Fruit fly (Drosophila melanogaster): Measurements from ENCODE around the gene CG15812.
A peak's percentile ranks its signal among the peaks of the same experiment; 100 is the strongest.

CG15812 gene

dm6 chr3L:3159309-3160194 lies at the start of gene CG15812, which contains the start of gene ND-30:
TSS of gene CG15812 (plus strand) at chr3L:3159991.
TSS of gene ND-30 (minus strand) at chr3L:3159578.
- TF ChIP-seq CG7101 (tag; optimal IDR thresholded peaks at IDR 0.05) (peak; percentile 34), cnc (optimal IDR thresholded peaks at IDR 0.05) (no peak), Mnt (GFP tag; optimal IDR thresholded peaks at IDR 0.05) (no peak), ovo (GFP tag; optimal IDR thresholded peaks at IDR 0.05) (no peak), pad (GFP tag; optimal IDR thresholded peaks at IDR 0.05) (no peak), cic (GFP tag; optimal IDR thresholded peaks at IDR 0.05) (no peak), CG12768 (GFP tag; optimal IDR thresholded peaks at IDR 0.05) (no peak), CG14711 (tag; optimal IDR thresholded peaks at IDR 0.05) (peak; percentile 94), CG1620 (GFP tag; optimal IDR thresholded peaks at IDR 0.05) (peak; percentile 29), bab1 (GFP tag; optimal IDR thresholded peaks at IDR 0.05) (no peak), Clk (GFP tag; optimal IDR thresholded peaks at IDR 0.05) (no peak), tj (GFP tag; optimal IDR thresholded peaks at IDR 0.05) (peak; percentile 15), CG7045 (GFP tag; optimal IDR thresholded peaks at IDR 0.05) (no peak), toe (GFP tag; optimal IDR thresholded peaks at IDR 0.05) (no peak), Hr96 (GFP tag; optimal IDR thresholded peaks at IDR 0.05) (no peak), CG11617 (GFP tag; optimal IDR thresholded peaks at IDR 0.05) (peak; percentile 53), CG5204 (GFP tag; optimal IDR thresholded peaks at IDR 0.05) (no peak), kay (GFP tag; ENCODE audit: borderline replicate concordance) (no peak), Crg-1 (GFP tag; optimal IDR thresholded peaks at IDR 0.05) (peak; percentile 31), CG33017 (tag; optimal IDR thresholded peaks at IDR 0.05) (no peak)

- no peak for TF ChIP-seq CG12768 (GFP tag; optimal IDR thresholded peaks at IDR 0.05)
- TF ChIP-seq Crg-1 (GFP tag; optimal IDR thresholded peaks at IDR 0.05): no peak
- no peak for TF ChIP-seq Clk (GFP tag; optimal IDR thresholded peaks at IDR 0.05)
- TF ChIP-seq kay (GFP tag; ENCODE audit: borderline replicate concordance): no peak
- TF ChIP-seq CG7101 (tag; optimal IDR thresholded peaks at IDR 0.05): no peak
- no peak for TF ChIP-seq toe (GFP tag; optimal IDR thresholded peaks at IDR 0.05)
- no peak for TF ChIP-seq CG33017 (tag; optimal IDR thresholded peaks at IDR 0.05)
- TF ChIP-seq pad (GFP tag; optimal IDR thresholded peaks at IDR 0.05): no peak
- TF ChIP-seq CG5204 (GFP tag; optimal IDR thresholded peaks at IDR 0.05): no peak
- no peak for TF ChIP-seq cic (GFP tag; optimal IDR thresholded peaks at IDR 0.05)
- TF ChIP-seq ovo (GFP tag; optimal IDR thresholded peaks at IDR 0.05): no peak
- no peak for TF ChIP-seq CG7045 (GFP tag; optimal IDR thresholded peaks at IDR 0.05)
- no peak for TF ChIP-seq CG1620 (GFP tag; optimal IDR thresholded peaks at IDR 0.05)
- no peak for TF ChIP-seq CG11617 (GFP tag; optimal IDR thresholded peaks at IDR 0.05)
- no peak for TF ChIP-seq bab1 (GFP tag; optimal IDR thresholded peaks at IDR 0.05)
- no peak for TF ChIP-seq Hr96 (GFP tag; optimal IDR thresholded peaks at IDR 0.05)
- no peak for TF ChIP-seq Mnt (GFP tag; optimal IDR thresholded peaks at IDR 0.05)
- TF ChIP-seq CG14711 (tag; optimal IDR thresholded peaks at IDR 0.05): no peak
Observed at dm6 chr3L:3111127-3111526, 48.7 kb upstream of the CG15812 start, which contains the start of gene CG45066. TSS of gene CG45066 (minus strand) at chr3L:3111227.

dm6 chr3L:3114367-3114766 lies 45.4 kb upstream of the CG15812 start, which contains the start of gene CG45067:
TSS of gene CG45067 (minus strand) at chr3L:3114467.
- no peak for TF ChIP-seq Clk (GFP tag; optimal IDR thresholded peaks at IDR 0.05)
- no peak for TF ChIP-seq pad (GFP tag; optimal IDR thresholded peaks at IDR 0.05)
- TF ChIP-seq toe (GFP tag; optimal IDR thresholded peaks at IDR 0.05): no peak
- TF ChIP-seq tj (GFP tag; optimal IDR thresholded peaks at IDR 0.05): no peak
- TF ChIP-seq CG12768 (GFP tag; optimal IDR thresholded peaks at IDR 0.05): no peak
- no peak for TF ChIP-seq CG14711 (tag; optimal IDR thresholded peaks at IDR 0.05)

dm6 chr3L:3121769-3122432 lies 37.9 kb upstream of the CG15812 start:
- TF ChIP-seq CG7101 (tag; optimal IDR thresholded peaks at IDR 0.05) (no peak), CG14711 (tag; optimal IDR thresholded peaks at IDR 0.05) (no peak), cnc (optimal IDR thresholded peaks at IDR 0.05) (no peak), kay (GFP tag; ENCODE audit: borderline replicate concordance) (peak; percentile 91)

- TF ChIP-seq CG5204 (GFP tag; optimal IDR thresholded peaks at IDR 0.05) (no peak), ovo (GFP tag; optimal IDR thresholded peaks at IDR 0.05) (no peak), Mnt (GFP tag; optimal IDR thresholded peaks at IDR 0.05) (no peak), kay (GFP tag; ENCODE audit: borderline replicate concordance) (no peak), Hr96 (GFP tag; optimal IDR thresholded peaks at IDR 0.05) (no peak), CG14711 (tag; optimal IDR thresholded peaks at IDR 0.05) (no peak), tj (GFP tag; optimal IDR thresholded peaks at IDR 0.05) (no peak), CG1620 (GFP tag; optimal IDR thresholded peaks at IDR 0.05) (no peak), CG12768 (GFP tag; optimal IDR thresholded peaks at IDR 0.05) (no peak), CG33017 (tag; optimal IDR thresholded peaks at IDR 0.05) (no peak), bab1 (GFP tag; optimal IDR thresholded peaks at IDR 0.05) (no peak), cnc (optimal IDR thresholded peaks at IDR 0.05) (no peak), CG7045 (GFP tag; optimal IDR thresholded peaks at IDR 0.05) (no peak), toe (GFP tag; optimal IDR thresholded peaks at IDR 0.05) (no peak), cic (GFP tag; optimal IDR thresholded peaks at IDR 0.05) (no peak), Crg-1 (GFP tag; optimal IDR thresholded peaks at IDR 0.05) (no peak), CG11617 (GFP tag; optimal IDR thresholded peaks at IDR 0.05) (no peak), CG7101 (tag; optimal IDR thresholded peaks at IDR 0.05) (no peak)
Observed at dm6 chr3L:3122688-3123316, 37.0 kb upstream of the CG15812 start.
